Worm (Caenorhabditis elegans): ENCODE measurements around the gene T28D6.7.

Gene T28D6.7

DNA sequence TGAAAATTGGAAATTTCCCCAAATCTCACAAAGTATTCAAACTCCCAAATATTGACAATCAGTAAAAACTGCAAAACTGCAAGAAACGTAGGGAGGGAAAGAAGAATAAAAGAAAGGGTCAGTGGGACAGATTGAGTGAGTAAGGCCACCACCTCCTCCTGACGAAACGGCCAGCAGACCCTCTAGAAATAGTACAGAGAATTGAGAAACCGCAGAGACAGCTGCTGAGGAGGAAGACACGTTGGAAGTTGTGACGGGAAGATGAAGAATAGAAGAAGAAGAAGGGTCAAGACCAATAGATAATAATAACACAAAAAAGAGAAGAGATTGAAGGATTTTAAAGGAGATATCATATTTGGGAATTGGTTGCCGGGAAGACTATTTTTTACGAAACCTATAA lies 34.3 kb upstream of the T28D6.7 start:
- TF ChIP-seq flt-1 (GFP tag; IDR thresholded peaks at IDR 0.05) (no peak), tbx-11 (GFP tag; IDR thresholded peaks at IDR 0.05) (no peak), scrt-1 (GFP tag; IDR thresholded peaks at IDR 0.05) (no peak), sea-1 (GFP tag; conservative IDR thresholded peaks at IDR 0.05) (no peak), hmg-4 (GFP tag; optimal IDR thresholded peaks at IDR 0.05) (no peak), aly-1 (tag; optimal IDR thresholded peaks at IDR 0.05) (no peak), tra-4 (tag; optimal IDR thresholded peaks at IDR 0.05) (no peak), hmbx-1 (tag; optimal IDR thresholded peaks at IDR 0.05) (no peak), ceh-13 (GFP tag; optimal IDR thresholded peaks at IDR 0.05) (no peak), pes-1 (GFP tag; IDR thresholded peaks at IDR 0.05) (no peak), hnd-1 (tag; optimal IDR thresholded peaks at IDR 0.05) (no peak), B0310.2 (tag; optimal IDR thresholded peaks at IDR 0.05) (no peak), ceh-36 (tag; optimal IDR thresholded peaks at IDR 0.05) (no peak), F13C5.2 (tag; optimal IDR thresholded peaks at IDR 0.05) (no peak), ama-1 (optimal IDR thresholded peaks at IDR 0.05) (no peak), tbx-37 (GFP tag; conservative IDR thresholded peaks at IDR 0.05) (no peak)

- TF ChIP-seq hnd-1 (tag; optimal IDR thresholded peaks at IDR 0.05) (no peak), pes-1 (GFP tag; IDR thresholded peaks at IDR 0.05) (no peak)
Observed at ce11 chrIII:11378910-11379309, 32.6 kb upstream of the T28D6.7 start.

ce11 chrIII:11378450-11378849 lies 32.2 kb upstream of the T28D6.7 start:
- TF ChIP-seq tbx-37 (GFP tag; conservative IDR thresholded peaks at IDR 0.05) = no peak
- no peak for TF ChIP-seq flt-1 (GFP tag; IDR thresholded peaks at IDR 0.05)
- TF ChIP-seq hnd-1 (tag; optimal IDR thresholded peaks at IDR 0.05) = no peak
- no peak for TF ChIP-seq hmg-4 (GFP tag; optimal IDR thresholded peaks at IDR 0.05)
- TF ChIP-seq sea-1 (GFP tag; conservative IDR thresholded peaks at IDR 0.05) = no peak
- TF ChIP-seq pes-1 (GFP tag; IDR thresholded peaks at IDR 0.05) = no peak
- TF ChIP-seq ceh-13 (GFP tag; optimal IDR thresholded peaks at IDR 0.05) = no peak
- TF ChIP-seq ets-7 (tag; optimal IDR thresholded peaks at IDR 0.05) = no peak
- TF ChIP-seq tbx-11 (GFP tag; IDR thresholded peaks at IDR 0.05) = no peak
- no peak for TF ChIP-seq scrt-1 (GFP tag; IDR thresholded peaks at IDR 0.05)
- no peak for TF ChIP-seq hmbx-1 (tag; optimal IDR thresholded peaks at IDR 0.05)
- TF ChIP-seq F13C5.2 (tag; optimal IDR thresholded peaks at IDR 0.05) = no peak
- no peak for TF ChIP-seq tra-4 (tag; optimal IDR thresholded peaks at IDR 0.05)
- no peak for TF ChIP-seq B0310.2 (tag; optimal IDR thresholded peaks at IDR 0.05)

- TF ChIP-seq tra-4 (tag; optimal IDR thresholded peaks at IDR 0.05) (no peak), hnd-1 (tag; optimal IDR thresholded peaks at IDR 0.05) (no peak), tbx-11 (GFP tag; IDR thresholded peaks at IDR 0.05) (no peak), scrt-1 (GFP tag; IDR thresholded peaks at IDR 0.05) (no peak), sea-1 (GFP tag; conservative IDR thresholded peaks at IDR 0.05) (no peak), ets-7 (tag; optimal IDR thresholded peaks at IDR 0.05) (no peak), B0310.2 (tag; optimal IDR thresholded peaks at IDR 0.05) (no peak), F13C5.2 (tag; optimal IDR thresholded peaks at IDR 0.05) (no peak), aly-1 (tag; optimal IDR thresholded peaks at IDR 0.05) (no peak), tbx-37 (GFP tag; conservative IDR thresholded peaks at IDR 0.05) (no peak), ceh-13 (GFP tag; optimal IDR thresholded peaks at IDR 0.05) (no peak), ama-1 (optimal IDR thresholded peaks at IDR 0.05) (no peak), hmbx-1 (tag; optimal IDR thresholded peaks at IDR 0.05) (no peak), pes-1 (GFP tag; IDR thresholded peaks at IDR 0.05) (no peak), hmg-4 (GFP tag; optimal IDR thresholded peaks at IDR 0.05) (no peak), ceh-36 (tag; optimal IDR thresholded peaks at IDR 0.05) (no peak), flt-1 (GFP tag; IDR thresholded peaks at IDR 0.05) (no peak)
Observed at ce11 chrIII:11377880-11378279, 31.6 kb upstream of the T28D6.7 start, which contains the start of gene dpy-18. dpy-18 (minus strand) TSS chrIII:11377980.

ce11 chrIII:11372199-11372938 lies 26.1 kb upstream of the T28D6.7 start:
- TF ChIP-seq hmg-4 (GFP tag; optimal IDR thresholded peaks at IDR 0.05) (no peak), F13C5.2 (tag; optimal IDR thresholded peaks at IDR 0.05) (no peak), ama-1 (optimal IDR thresholded peaks at IDR 0.05) (no peak), ceh-36 (tag; optimal IDR thresholded peaks at IDR 0.05) (no peak), tbx-37 (GFP tag; conservative IDR thresholded peaks at IDR 0.05) (no peak), B0310.2 (tag; optimal IDR thresholded peaks at IDR 0.05) (no peak), hmbx-1 (tag; optimal IDR thresholded peaks at IDR 0.05) (no peak), pes-1 (GFP tag; IDR thresholded peaks at IDR 0.05) (no peak), ets-7 (tag; optimal IDR thresholded peaks at IDR 0.05) (no peak)

- TF ChIP-seq ceh-13 (GFP tag; optimal IDR thresholded peaks at IDR 0.05) = no peak
- no peak for TF ChIP-seq tbx-37 (GFP tag; conservative IDR thresholded peaks at IDR 0.05)
- no peak for TF ChIP-seq pes-1 (GFP tag; IDR thresholded peaks at IDR 0.05)
- TF ChIP-seq tbx-11 (GFP tag; IDR thresholded peaks at IDR 0.05) = no peak
- TF ChIP-seq B0310.2 (tag; optimal IDR thresholded peaks at IDR 0.05) = no peak
- TF ChIP-seq hmbx-1 (tag; optimal IDR thresholded peaks at IDR 0.05) = no peak
- no peak for TF ChIP-seq sea-1 (GFP tag; conservative IDR thresholded peaks at IDR 0.05)
- no peak for TF ChIP-seq tra-4 (tag; optimal IDR thresholded peaks at IDR 0.05)
- TF ChIP-seq flt-1 (GFP tag; IDR thresholded peaks at IDR 0.05) = no peak
- no peak for TF ChIP-seq ceh-36 (tag; optimal IDR thresholded peaks at IDR 0.05)
- TF ChIP-seq aly-1 (tag; optimal IDR thresholded peaks at IDR 0.05) = no peak
Observed at ce11 chrIII:11371688-11372087, 25.4 kb upstream of the T28D6.7 start, which contains the start of gene tba-7. tba-7 (minus strand) TSS chrIII:11371788.

- TF ChIP-seq F13C5.2 (tag; optimal IDR thresholded peaks at IDR 0.05) (peak; percentile 92), ceh-36 (tag; optimal IDR thresholded peaks at IDR 0.05) (peak; percentile 92), pes-1 (GFP tag; IDR thresholded peaks at IDR 0.05) (peak; percentile 95), hmg-4 (GFP tag; optimal IDR thresholded peaks at IDR 0.05) (peak; percentile 96), aly-1 (tag; optimal IDR thresholded peaks at IDR 0.05) (peak; percentile 93), flt-1 (GFP tag; IDR thresholded peaks at IDR 0.05) (peak; percentile 93), sea-1 (GFP tag; conservative IDR thresholded peaks at IDR 0.05) (peak; percentile 94), B0310.2 (tag; optimal IDR thresholded peaks at IDR 0.05) (peak; percentile 88), scrt-1 (GFP tag; IDR thresholded peaks at IDR 0.05) (peak; percentile 96), tbx-11 (GFP tag; IDR thresholded peaks at IDR 0.05) (peak; percentile 93), ets-7 (tag; optimal IDR thresholded peaks at IDR 0.05) (peak; percentile 82), hnd-1 (tag; optimal IDR thresholded peaks at IDR 0.05) (peak; percentile 84), hmbx-1 (tag; optimal IDR thresholded peaks at IDR 0.05) (peak; percentile 81), ceh-13 (GFP tag; optimal IDR thresholded peaks at IDR 0.05) (peak; percentile 80), tbx-37 (GFP tag; conservative IDR thresholded peaks at IDR 0.05) (peak; percentile 91), ama-1 (optimal IDR thresholded peaks at IDR 0.05) (no peak), tra-4 (tag; optimal IDR thresholded peaks at IDR 0.05) (peak; percentile 84)
Observed at ce11 chrIII:11371236-11371635, 25.0 kb upstream of the T28D6.7 start.
